Worm (Caenorhabditis elegans) whole organism, mixed stage, embryonic: ENCODE measurements around the gene npp-5.

Experiments used
- mep-1 ChIP-seq: fragments of 150-350 bp; optimal IDR thresholded peaks from 2 replicates; lab custom pipeline; 2017; ENCODE audit warnings: missing biosample characterization, missing genetic modification reagents, missing genetic modification characterization, inconsistent platforms
- nhr-237 ChIP-seq: fragments of 150-350 bp; optimal IDR thresholded peaks from 2 replicates; lab custom pipeline; 2014; ENCODE audit warnings: missing biosample characterization, missing genetic modification characterization
- unc-62 ChIP-seq: fragments of 150-350 bp; optimal IDR thresholded peaks from 2 replicates; lab custom pipeline; 2014; ENCODE audit warnings: missing biosample characterization, missing genetic modification reagents, missing genetic modification characterization

- TF ChIP-seq mep-1 (tag; lab: Kevin White, UChicago): no peak
- TF ChIP-seq unc-62 (GFP tag; lab: Kevin White, UChicago): no peak
- TF ChIP-seq nhr-237 (tag; lab: Kevin White, UChicago): no peak
Measured at ce11 chrII:11556338-11556737, 43.3 kb downstream of the npp-5 start, which contains the start of gene F54D5.17.
